Worm (Caenorhabditis elegans): ENCODE measurements around the gene ZC53.22.

- TF ChIP-seq hlh-30 (tag; optimal IDR thresholded peaks at IDR 0.05; ENCODE audit: insufficient read depth) (no peak), tbx-7 (tag; optimal IDR thresholded peaks at IDR 0.05) (no peak), K09A11.1 (tag; optimal IDR thresholded peaks at IDR 0.05; ENCODE audit: insufficient read depth) (no peak), dve-1 (tag; optimal IDR thresholded peaks at IDR 0.05) (no peak), nfya-1 (tag; optimal IDR thresholded peaks at IDR 0.05) (no peak), pat-9 (tag; optimal IDR thresholded peaks at IDR 0.05) (no peak), lin-11 (tag; optimal IDR thresholded peaks at IDR 0.05) (no peak), pha-2 (tag; optimal IDR thresholded peaks at IDR 0.05) (no peak), pqm-1 (tag; optimal IDR thresholded peaks at IDR 0.05) (no peak), pha-4 (tag; optimal IDR thresholded peaks at IDR 0.05) (no peak), nhr-11 (tag; optimal IDR thresholded peaks at IDR 0.05) (no peak), elt-2 (tag; optimal IDR thresholded peaks at IDR 0.05) (no peak)
These were observed 8.9 kb downstream of the ZC53.22 start, which contains the start of gene ZC53.1 for ce11 chrX:1913257-1913656.
